Worm (Caenorhabditis elegans): ENCODE results near the gene vps-41.
A peak's percentile ranks its signal among the peaks of the same experiment; 100 is the strongest.

Gene vps-41

ce11 chrX:5337959-5338358 is 54.3 kb downstream of the vps-41 start, which contains the start of gene C26B9.3:
TSS of gene C26B9.3 (plus strand) at chrX:5338301.
- TF ChIP-seq blmp-1 (tag; optimal IDR thresholded peaks at IDR 0.05; ENCODE audit: insufficient read depth) = peak; percentile 87
- no peak for TF ChIP-seq lsy-2 (tag; optimal IDR thresholded peaks at IDR 0.05)
- no peak for TF ChIP-seq unc-62 (GFP tag; optimal IDR thresholded peaks at IDR 0.05)
- TF ChIP-seq mbf-1 (tag; optimal IDR thresholded peaks at IDR 0.05) = no peak
- TF ChIP-seq Y55F3AM.14 (GFP tag; optimal IDR thresholded peaks at IDR 0.05) = no peak
- TF ChIP-seq snpc-4 (tag; optimal IDR thresholded peaks at IDR 0.05) = no peak
- no peak for TF ChIP-seq nhr-23 (tag; optimal IDR thresholded peaks at IDR 0.05)
- TF ChIP-seq skn-1 (tag; optimal IDR thresholded peaks at IDR 0.05) = no peak
- no peak for TF ChIP-seq unc-39 (tag; optimal IDR thresholded peaks at IDR 0.05)
- TF ChIP-seq nhr-6 (tag; optimal IDR thresholded peaks at IDR 0.05) = no peak
- TF ChIP-seq fos-1 (tag; optimal IDR thresholded peaks at IDR 0.05) = peak; percentile 14
- peak; percentile 24 for TF ChIP-seq nhr-21 (tag; optimal IDR thresholded peaks at IDR 0.05)
- TF ChIP-seq ceh-82 (tag; optimal IDR thresholded peaks at IDR 0.05) = no peak
- no peak for TF ChIP-seq F13H6.1 (tag; optimal IDR thresholded peaks at IDR 0.05)

All from whole organism, L2 larva.